Worm (Caenorhabditis elegans) whole organism, L3 larva: Measurements from ENCODE around the gene sem-5.

ENCODE experiments used
- ZK546.5 ChIP-seq: sonication (generic microtip); optimal IDR thresholded peaks from 2 replicates; lab custom pipeline; 2017; ENCODE audit warnings: missing biosample characterization, missing genetic modification characterization
- aly-2 ChIP-seq: fragments of 150-350 bp; optimal IDR thresholded peaks from 2 replicates; lab custom pipeline; 2014; ENCODE audit warnings: missing biosample characterization, missing genetic modification characterization
- ceh-28 ChIP-seq: fragments of 150-350 bp; optimal IDR thresholded peaks from 2 replicates; lab custom pipeline; 2014; ENCODE audit warnings: missing biosample characterization, missing genetic modification reagents, missing genetic modification characterization
- ceh-82 ChIP-seq: fragments of 150-350 bp; optimal IDR thresholded peaks from 2 replicates; lab custom pipeline; 2014; ENCODE audit warnings: missing biosample characterization, missing genetic modification characterization
- ceh-9 ChIP-seq: sonication (generic microtip); optimal IDR thresholded peaks from 2 replicates; lab custom pipeline; 2018; ENCODE audit warnings: missing biosample characterization, missing genetic modification characterization
- egl-27 ChIP-seq: sonication (generic microtip); optimal IDR thresholded peaks from 4 replicates; lab custom pipeline; 2017; ENCODE audit warnings: missing biosample characterization, missing genetic modification reagents, missing genetic modification characterization
- egl-5 ChIP-seq: fragments of 150-350 bp; optimal IDR thresholded peaks from 2 replicates; lab custom pipeline; 2017; ENCODE audit warnings: missing biosample characterization, missing genetic modification reagents, missing genetic modification characterization, inconsistent platforms
- elt-1 ChIP-seq: fragments of 150-350 bp; optimal IDR thresholded peaks from 2 replicates; lab custom pipeline; 2014; ENCODE audit warnings: missing biosample characterization, missing genetic modification characterization
- elt-2 ChIP-seq: sonication (generic microtip); optimal IDR thresholded peaks from 2 replicates; lab custom pipeline; 2016; ENCODE audit warnings: missing genetic modification reagents, mild to moderate bottlenecking, missing genetic modification characterization, missing compliant biosample characterization
- elt-3 ChIP-seq, 3 experiments: fragments of 150-350 bp in 1 of 3; sonication (generic microtip) in 2 of 3; optimal IDR thresholded peaks; 2 replicates in 2 of 3; 4 replicates in 1 of 3; lab custom pipeline; 2014 to 2017; ENCODE audit warnings: missing biosample characterization in 3 of 3, missing genetic modification characterization in 3 of 3
- eor-1 ChIP-seq, 2 experiments: fragments of 150-350 bp; optimal IDR thresholded peaks; 2 replicates each; lab custom pipeline; 2014 to 2018; ENCODE audit warnings: missing biosample characterization in 2 of 2, missing genetic modification characterization in 2 of 2
- fkh-10 ChIP-seq: sonication (generic microtip); optimal IDR thresholded peaks from 2 replicates; lab custom pipeline; 2017; ENCODE audit warnings: missing biosample characterization, missing genetic modification reagents, missing genetic modification characterization
- fkh-2 ChIP-seq: fragments of 150-350 bp; optimal IDR thresholded peaks from 2 replicates; lab custom pipeline; 2014; ENCODE audit warnings: missing biosample characterization, missing genetic modification reagents, missing genetic modification characterization
- jun-1 ChIP-seq: fragments of 150-350 bp; optimal IDR thresholded peaks from 2 replicates; lab custom pipeline; 2014; ENCODE audit warnings: missing biosample characterization, missing genetic modification reagents, missing genetic modification characterization
- lin-39 ChIP-seq: fragments of 150-350 bp; optimal IDR thresholded peaks from 2 replicates; lab custom pipeline; 2018; ENCODE audit warnings: missing biosample characterization, missing genetic modification reagents, missing genetic modification characterization
- lsy-12 ChIP-seq: sonication (generic microtip); optimal IDR thresholded peaks from 2 replicates; lab custom pipeline; 2016; ENCODE audit warnings: mild to moderate bottlenecking, missing genetic modification characterization, missing compliant biosample characterization
- nfya-1 ChIP-seq: sonication (generic microtip); optimal IDR thresholded peaks from 2 replicates; lab custom pipeline; 2017; ENCODE audit warnings: missing genetic modification characterization, mild to moderate bottlenecking, missing compliant biosample characterization, antibody characterized with exemption, moderate library complexity; ENCODE audit not compliant: insufficient read depth
- nhr-11 ChIP-seq: fragments of 150-350 bp; optimal IDR thresholded peaks from 2 replicates; lab custom pipeline; 2014; ENCODE audit warnings: missing biosample characterization, missing genetic modification characterization
- nhr-12 ChIP-seq: fragments of 150-350 bp; optimal IDR thresholded peaks from 2 replicates; lab custom pipeline; 2014; ENCODE audit warnings: missing biosample characterization, missing genetic modification characterization
- nhr-23 ChIP-seq: fragments of 150-350 bp; optimal IDR thresholded peaks from 2 replicates; lab custom pipeline; 2014; ENCODE audit warnings: missing biosample characterization, missing genetic modification reagents, missing genetic modification characterization
- nhr-25 ChIP-seq: sonication (generic microtip); optimal IDR thresholded peaks from 2 replicates; lab custom pipeline; 2017; ENCODE audit warnings: missing biosample characterization, missing genetic modification characterization
- nhr-43 ChIP-seq: sonication (generic microtip); optimal IDR thresholded peaks from 2 replicates; lab custom pipeline; 2016; ENCODE audit warnings: mild to moderate bottlenecking, missing genetic modification characterization, missing compliant biosample characterization; ENCODE audit not compliant: poor library complexity, severe bottlenecking
- nhr-67 ChIP-seq: fragments of 150-350 bp; optimal IDR thresholded peaks from 2 replicates; lab custom pipeline; 2014; ENCODE audit warnings: missing biosample characterization, missing genetic modification characterization
- pha-4 ChIP-seq: fragments of 150-350 bp; optimal IDR thresholded peaks from 2 replicates; lab custom pipeline; 2014; ENCODE audit warnings: missing biosample characterization, missing genetic modification reagents, missing genetic modification characterization
- pqm-1 ChIP-seq: fragments of 150-350 bp; optimal IDR thresholded peaks from 2 replicates; lab custom pipeline; 2017; ENCODE audit warnings: missing biosample characterization, missing genetic modification characterization, inconsistent platforms
- skn-1 ChIP-seq: fragments of 150-350 bp; optimal IDR thresholded peaks from 2 replicates; lab custom pipeline; 2014; ENCODE audit warnings: missing biosample characterization, missing genetic modification characterization
- snpc-4 ChIP-seq: fragments of 150-350 bp; optimal IDR thresholded peaks from 2 replicates; lab custom pipeline; 2014; ENCODE audit warnings: missing biosample characterization, missing genetic modification characterization
- unc-39 ChIP-seq: sonication (generic microtip); optimal IDR thresholded peaks from 4 replicates; lab custom pipeline; 2017; ENCODE audit warnings: missing biosample characterization, missing genetic modification characterization
- unc-62 ChIP-seq: fragments of 150-350 bp; sonication (generic microtip); optimal IDR thresholded peaks from 4 replicates; lab custom pipeline; 2014; ENCODE audit warnings: missing biosample characterization, missing genetic modification reagents, missing genetic modification characterization

The sem-5 gene

ce11 chrX:7985495-7986029 is 24.0 kb upstream of the sem-5 start, which contains the start of gene F45E1.4:
F45E1.4 (plus strand) TSS chrX:7985979.
- TF ChIP-seq ceh-28 (peak; percentile 70), nhr-23 (tag; lab: Kevin White, UChicago) (peak; percentile 37), unc-62 (GFP tag; lab: Kevin White, UChicago) (no peak), elt-3 (tag; optimal IDR thresholded peaks at IDR 0.05; lab: Kevin White, UChicago) (peak in 1 of 3 experiments; percentile 54), nhr-43 (tag; lab: Kevin White, UChicago) (peak; percentile 21)

- TF ChIP-seq nhr-25 (tag; lab: Kevin White, UChicago) (peak; percentile 61), ceh-28 (no peak)
These were observed 23.2 kb upstream of the sem-5 start for ce11 chrX:7984742-7985141.

- TF ChIP-seq fkh-2 (tag; lab: Kevin White, UChicago): no peak
- no peak for TF ChIP-seq skn-1
- TF ChIP-seq nhr-23 (tag; lab: Kevin White, UChicago): no peak
- TF ChIP-seq nhr-43 (tag; lab: Kevin White, UChicago): no peak
- TF ChIP-seq nhr-67: no peak
- TF ChIP-seq eor-1 (tag; optimal IDR thresholded peaks at IDR 0.05; lab: Kevin White, UChicago): no peak
- no peak for TF ChIP-seq snpc-4
- no peak for TF ChIP-seq lsy-12 (tag; lab: Kevin White, UChicago)
- TF ChIP-seq ceh-82 (tag; lab: Kevin White, UChicago): no peak
These were observed 20.5 kb upstream of the sem-5 start, which contains the start of gene his-71 for ce11 chrX:7982047-7982446. his-71 (minus strand) TSS chrX:7982070.

ce11 chrX:7977452-7977851 is 15.9 kb upstream of the sem-5 start:
- TF ChIP-seq elt-2 (tag; lab: Kevin White, UChicago) (no peak), lsy-12 (tag; lab: Kevin White, UChicago) (no peak), ceh-9 (tag; lab: Kevin White, UChicago) (no peak), fkh-2 (tag; lab: Kevin White, UChicago) (no peak), nhr-67 (no peak), elt-1 (tag; lab: Kevin White, UChicago) (no peak), nhr-43 (tag; lab: Kevin White, UChicago) (no peak), aly-2 (tag; lab: Kevin White, UChicago) (no peak), unc-39 (tag; lab: Kevin White, UChicago) (no peak), ceh-82 (tag; lab: Kevin White, UChicago) (no peak), fkh-10 (GFP tag; lab: Kevin White, UChicago) (no peak), nhr-23 (tag; lab: Kevin White, UChicago) (no peak)

- TF ChIP-seq ZK546.5 (no peak), aly-2 (tag; lab: Kevin White, UChicago) (no peak), ceh-82 (tag; lab: Kevin White, UChicago) (no peak), egl-27 (tag; lab: Kevin White, UChicago) (no peak), jun-1 (tag; lab: Kevin White, UChicago) (no peak), nhr-12 (tag; lab: Kevin White, UChicago) (no peak), pqm-1 (tag; lab: Kevin White, UChicago) (no peak), nhr-43 (tag; lab: Kevin White, UChicago) (no peak), ceh-28 (no peak), skn-1 (no peak), snpc-4 (no peak), nfya-1 (no peak), nhr-11 (tag; lab: Kevin White, UChicago) (no peak)
- TF ChIP-seq, all 47 proteins: peak for 0
These were observed 14.9 kb upstream of the sem-5 start, which contains the start of gene F45E1.5 for ce11 chrX:7976400-7976799. F45E1.5 (plus strand) TSS chrX:7976700.

ce11 chrX:7975741-7976140 is 14.2 kb upstream of the sem-5 start:
- TF ChIP-seq lin-39: no peak
- peak; percentile 45 for TF ChIP-seq elt-2 (tag; lab: Kevin White, UChicago)
- no peak for TF ChIP-seq nhr-43 (tag; lab: Kevin White, UChicago)
- TF ChIP-seq elt-3 (tag; optimal IDR thresholded peaks at IDR 0.05; lab: Kevin White, UChicago): no peak
- no peak for TF ChIP-seq ceh-28
- TF ChIP-seq aly-2 (tag; lab: Kevin White, UChicago): no peak
- TF ChIP-seq pqm-1 (tag; lab: Kevin White, UChicago): peak; percentile 65
- peak; percentile 24 for TF ChIP-seq pha-4 (tag; lab: Kevin White, UChicago)
- no peak for TF ChIP-seq nhr-67
- TF ChIP-seq nfya-1: no peak
- TF ChIP-seq ceh-82 (tag; lab: Kevin White, UChicago): no peak
- no peak for TF ChIP-seq egl-5 (tag; lab: Kevin White, UChicago)
